Worm (Caenorhabditis elegans) whole organism, L3 larva: Measurements from ENCODE around the gene catp-5.

Source experiments
- R02D3.7 ChIP-seq: fragments of 150-350 bp; optimal IDR thresholded peaks from 2 replicates; lab custom pipeline; 2014; ENCODE audit warnings: missing biosample characterization, missing genetic modification characterization
- ZK546.5 ChIP-seq: sonication (generic microtip); optimal IDR thresholded peaks from 2 replicates; lab custom pipeline; 2017; ENCODE audit warnings: missing biosample characterization, missing genetic modification characterization
- aly-2 ChIP-seq: fragments of 150-350 bp; optimal IDR thresholded peaks from 2 replicates; lab custom pipeline; 2014; ENCODE audit warnings: missing biosample characterization, missing genetic modification characterization
- ceh-28 ChIP-seq: fragments of 150-350 bp; optimal IDR thresholded peaks from 2 replicates; lab custom pipeline; 2014; ENCODE audit warnings: missing biosample characterization, missing genetic modification reagents, missing genetic modification characterization
- daf-12 ChIP-seq: fragments of 150-350 bp; optimal IDR thresholded peaks from 2 replicates; lab custom pipeline; 2014; ENCODE audit warnings: missing biosample characterization, missing genetic modification reagents, missing genetic modification characterization
- egl-27 ChIP-seq: sonication (generic microtip); optimal IDR thresholded peaks from 4 replicates; lab custom pipeline; 2017; ENCODE audit warnings: missing biosample characterization, missing genetic modification reagents, missing genetic modification characterization
- egl-5 ChIP-seq: fragments of 150-350 bp; optimal IDR thresholded peaks from 2 replicates; lab custom pipeline; 2017; ENCODE audit warnings: missing biosample characterization, missing genetic modification reagents, missing genetic modification characterization, inconsistent platforms
- elt-2 ChIP-seq: sonication (generic microtip); optimal IDR thresholded peaks from 2 replicates; lab custom pipeline; 2016; ENCODE audit warnings: missing genetic modification reagents, mild to moderate bottlenecking, missing genetic modification characterization, missing compliant biosample characterization
- eor-1 ChIP-seq, 2 experiments: fragments of 150-350 bp; optimal IDR thresholded peaks; 2 replicates each; lab custom pipeline; 2014 to 2018; ENCODE audit warnings: missing biosample characterization in 2 of 2, missing genetic modification characterization in 2 of 2
- fkh-10 ChIP-seq: sonication (generic microtip); optimal IDR thresholded peaks from 2 replicates; lab custom pipeline; 2017; ENCODE audit warnings: missing biosample characterization, missing genetic modification reagents, missing genetic modification characterization
- fkh-2 ChIP-seq: fragments of 150-350 bp; optimal IDR thresholded peaks from 2 replicates; lab custom pipeline; 2014; ENCODE audit warnings: missing biosample characterization, missing genetic modification reagents, missing genetic modification characterization
- fos-1 ChIP-seq: fragments of 150-350 bp; optimal IDR thresholded peaks from 2 replicates; lab custom pipeline; 2014; ENCODE audit warnings: missing biosample characterization, missing genetic modification characterization
- hmg-11 ChIP-seq: sonication (generic microtip); optimal IDR thresholded peaks from 2 replicates; lab custom pipeline; 2016; ENCODE audit warnings: missing genetic modification characterization, missing compliant biosample characterization
- jun-1 ChIP-seq: fragments of 150-350 bp; optimal IDR thresholded peaks from 2 replicates; lab custom pipeline; 2014; ENCODE audit warnings: missing biosample characterization, missing genetic modification reagents, missing genetic modification characterization
- lin-15B ChIP-seq: fragments of 150-350 bp; optimal IDR thresholded peaks from 2 replicates; lab custom pipeline; 2014; ENCODE audit warnings: missing biosample characterization, missing genetic modification characterization
- lin-39 ChIP-seq: fragments of 150-350 bp; optimal IDR thresholded peaks from 2 replicates; lab custom pipeline; 2018; ENCODE audit warnings: missing biosample characterization, missing genetic modification reagents, missing genetic modification characterization
- lsy-12 ChIP-seq: sonication (generic microtip); optimal IDR thresholded peaks from 2 replicates; lab custom pipeline; 2016; ENCODE audit warnings: mild to moderate bottlenecking, missing genetic modification characterization, missing compliant biosample characterization
- mdl-1 ChIP-seq: fragments of 150-350 bp; optimal IDR thresholded peaks from 2 replicates; lab custom pipeline; 2014; ENCODE audit warnings: missing biosample characterization, missing genetic modification characterization
- mml-1 ChIP-seq: fragments of 150-350 bp; sonication (generic microtip); optimal IDR thresholded peaks from 3 replicates; lab custom pipeline; 2014; ENCODE audit warnings: missing biosample characterization, missing genetic modification characterization
- nfya-1 ChIP-seq: sonication (generic microtip); optimal IDR thresholded peaks from 2 replicates; lab custom pipeline; 2017; ENCODE audit warnings: missing genetic modification characterization, mild to moderate bottlenecking, missing compliant biosample characterization, antibody characterized with exemption, moderate library complexity; ENCODE audit not compliant: insufficient read depth
- nhr-11 ChIP-seq: fragments of 150-350 bp; optimal IDR thresholded peaks from 2 replicates; lab custom pipeline; 2014; ENCODE audit warnings: missing biosample characterization, missing genetic modification characterization
- nhr-12 ChIP-seq: fragments of 150-350 bp; optimal IDR thresholded peaks from 2 replicates; lab custom pipeline; 2014; ENCODE audit warnings: missing biosample characterization, missing genetic modification characterization
- nhr-23 ChIP-seq: fragments of 150-350 bp; optimal IDR thresholded peaks from 2 replicates; lab custom pipeline; 2014; ENCODE audit warnings: missing biosample characterization, missing genetic modification reagents, missing genetic modification characterization
- nhr-25 ChIP-seq: sonication (generic microtip); optimal IDR thresholded peaks from 2 replicates; lab custom pipeline; 2017; ENCODE audit warnings: missing biosample characterization, missing genetic modification characterization
- nhr-28 ChIP-seq: fragments of 150-350 bp; optimal IDR thresholded peaks from 2 replicates; lab custom pipeline; 2014; ENCODE audit warnings: missing biosample characterization, missing genetic modification characterization
- nhr-43 ChIP-seq: sonication (generic microtip); optimal IDR thresholded peaks from 2 replicates; lab custom pipeline; 2016; ENCODE audit warnings: mild to moderate bottlenecking, missing genetic modification characterization, missing compliant biosample characterization; ENCODE audit not compliant: poor library complexity, severe bottlenecking
- nhr-67 ChIP-seq: fragments of 150-350 bp; optimal IDR thresholded peaks from 2 replicates; lab custom pipeline; 2014; ENCODE audit warnings: missing biosample characterization, missing genetic modification characterization
- nhr-76 ChIP-seq: fragments of 150-350 bp; sonication (generic microtip); optimal IDR thresholded peaks from 5 replicates; lab custom pipeline; 2014; ENCODE audit warnings: missing biosample characterization, missing genetic modification characterization
- nhr-77 ChIP-seq: fragments of 150-350 bp; optimal IDR thresholded peaks from 2 replicates; lab custom pipeline; 2014; ENCODE audit warnings: missing biosample characterization, missing genetic modification characterization
- pha-4 ChIP-seq: fragments of 150-350 bp; optimal IDR thresholded peaks from 2 replicates; lab custom pipeline; 2014; ENCODE audit warnings: missing biosample characterization, missing genetic modification reagents, missing genetic modification characterization
- pqm-1 ChIP-seq: fragments of 150-350 bp; optimal IDR thresholded peaks from 2 replicates; lab custom pipeline; 2017; ENCODE audit warnings: missing biosample characterization, missing genetic modification characterization, inconsistent platforms
- sea-2 ChIP-seq: fragments of 150-350 bp; sonication (generic microtip); optimal IDR thresholded peaks from 4 replicates; lab custom pipeline; 2014; ENCODE audit warnings: missing biosample characterization, missing genetic modification reagents, missing genetic modification characterization
- skn-1 ChIP-seq: fragments of 150-350 bp; optimal IDR thresholded peaks from 2 replicates; lab custom pipeline; 2014; ENCODE audit warnings: missing biosample characterization, missing genetic modification characterization
- tbx-2 ChIP-seq: sonication (generic microtip); optimal IDR thresholded peaks from 2 replicates; lab custom pipeline; 2016; ENCODE audit warnings: mild to moderate bottlenecking, missing genetic modification characterization, missing compliant biosample characterization
- ztf-4 ChIP-seq: fragments of 150-350 bp; optimal IDR thresholded peaks from 2 replicates; lab custom pipeline; 2014; ENCODE audit warnings: missing biosample characterization, missing genetic modification characterization

Gene catp-5

DNA sequence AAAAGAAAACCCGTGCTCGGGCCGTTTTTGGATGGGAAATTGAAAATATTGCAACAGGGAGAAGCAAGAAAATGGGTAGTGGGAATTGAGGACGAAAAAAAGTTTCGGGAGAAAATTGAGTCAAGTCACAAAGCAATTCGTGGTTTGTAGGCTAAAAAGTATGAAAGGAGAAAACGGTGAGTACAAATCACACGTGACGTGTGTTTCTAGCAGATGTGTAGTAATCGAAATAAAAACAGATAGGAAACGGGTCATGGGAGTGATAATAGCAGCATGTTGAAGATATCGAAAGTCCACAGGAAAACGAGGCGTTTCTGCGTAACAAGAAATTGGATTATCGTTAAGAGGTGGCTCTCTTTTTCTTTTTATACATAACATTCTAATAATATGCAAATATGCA, 8.7 kb downstream of the catp-5 start:
- peak; percentile 50 for TF ChIP-seq nhr-43 (tag; lab: Kevin White, UChicago)
- TF ChIP-seq nhr-11: peak; percentile 77
- TF ChIP-seq mml-1 (tag; lab: Kevin White, UChicago): no peak
- no peak for TF ChIP-seq daf-12 (tag; lab: Kevin White, UChicago)
- no peak for TF ChIP-seq pqm-1 (tag; lab: Kevin White, UChicago)
- peak; percentile 31 for TF ChIP-seq fkh-10
- TF ChIP-seq elt-2 (tag; lab: Kevin White, UChicago): peak; percentile 30
- TF ChIP-seq nfya-1 (tag; lab: Kevin White, UChicago): peak; percentile 12
- TF ChIP-seq, all 47 proteins: peak for 5

DNA sequence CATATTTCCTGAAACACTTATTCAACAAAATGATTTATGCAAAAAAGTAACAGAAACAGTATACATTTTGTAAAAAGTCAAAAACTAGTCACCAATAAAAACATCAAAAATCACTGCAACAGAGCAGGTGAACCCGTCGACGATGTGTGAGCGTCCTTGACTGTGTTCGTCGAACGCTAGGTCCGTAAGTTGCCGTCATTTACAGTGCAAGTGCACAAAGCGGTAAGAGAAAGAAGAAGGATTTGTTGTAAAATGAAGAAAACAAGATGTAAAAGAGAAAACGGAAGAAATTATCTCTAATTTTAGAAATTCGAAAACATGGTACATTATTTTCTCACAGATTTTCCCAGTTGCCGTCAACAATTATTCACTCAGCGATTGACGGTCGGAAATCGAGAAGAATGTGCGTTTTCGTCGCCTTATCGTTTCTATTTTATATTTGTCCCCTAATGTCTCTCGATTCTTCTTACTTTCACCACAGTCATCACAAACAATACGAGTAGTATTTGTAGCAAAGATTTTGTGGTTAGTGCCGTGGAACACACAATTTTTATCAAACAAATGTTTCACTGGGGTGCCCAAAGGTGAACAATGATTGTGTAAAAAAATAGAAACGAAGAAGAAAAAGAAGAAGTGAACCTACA, 9.3 kb downstream of the catp-5 start:
- TF ChIP-seq ZK546.5: no peak
- TF ChIP-seq nhr-43 (tag; lab: Kevin White, UChicago): peak; percentile 52
- peak; percentile 11 for TF ChIP-seq jun-1 (tag; lab: Kevin White, UChicago)
- no peak for TF ChIP-seq lsy-12 (tag; lab: Kevin White, UChicago)
- TF ChIP-seq hmg-11 (tag; lab: Kevin White, UChicago): peak; percentile 7
- peak; percentile 63 for TF ChIP-seq pqm-1 (tag; lab: Kevin White, UChicago)
- TF ChIP-seq skn-1 (tag; lab: Kevin White, UChicago): no peak
- peak; percentile 47 for TF ChIP-seq pha-4 (tag; lab: Kevin White, UChicago)
- peak; percentile 73 for TF ChIP-seq nhr-25
- peak; percentile 82 for TF ChIP-seq elt-2 (tag; lab: Kevin White, UChicago)

DNA sequence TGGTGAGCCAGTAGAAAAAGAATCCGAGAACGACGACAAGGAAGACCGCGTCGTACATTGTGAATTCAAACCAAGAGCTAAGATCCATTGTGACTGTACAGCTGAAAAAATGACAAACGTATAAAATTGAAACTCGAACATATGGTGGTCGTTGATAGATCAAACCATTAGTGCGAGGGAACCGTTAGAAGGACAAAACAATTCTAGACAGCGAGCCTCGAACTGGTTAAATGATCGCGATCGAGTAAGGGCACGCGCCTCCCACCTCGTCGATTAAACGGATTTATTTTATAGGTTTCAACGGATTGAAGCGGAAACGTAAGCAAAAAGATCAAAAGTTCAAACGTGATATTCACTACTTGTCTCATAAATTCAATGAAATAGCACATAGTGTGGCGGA, 10.2 kb downstream of the catp-5 start, which contains the start of gene vem-1:
Gene vem-1 (minus strand): TSS at position 101 of the 400 bp plus-strand sequence.
- TF ChIP-seq tbx-2 (tag; lab: Kevin White, UChicago) (no peak), eor-1 (tag; optimal IDR thresholded peaks at IDR 0.05; lab: Kevin White, UChicago) (no peak), nhr-76 (tag; lab: Kevin White, UChicago) (no peak), ztf-4 (tag; lab: Kevin White, UChicago) (no peak), sea-2 (GFP tag; lab: Kevin White, UChicago) (no peak), nhr-77 (no peak), lin-39 (tag; lab: Kevin White, UChicago) (no peak), R02D3.7 (tag; lab: Kevin White, UChicago) (no peak), pqm-1 (tag; lab: Kevin White, UChicago) (no peak), elt-2 (tag; lab: Kevin White, UChicago) (no peak), aly-2 (tag; lab: Kevin White, UChicago) (no peak), mdl-1 (tag; lab: Kevin White, UChicago) (no peak), fkh-10 (no peak), fkh-2 (tag; lab: Kevin White, UChicago) (no peak), fos-1 (tag; lab: Kevin White, UChicago) (no peak), nhr-67 (tag; lab: Kevin White, UChicago) (no peak), nhr-23 (tag; lab: Kevin White, UChicago) (no peak), egl-27 (tag; lab: Kevin White, UChicago) (no peak), skn-1 (tag; lab: Kevin White, UChicago) (no peak), nhr-28 (tag; lab: Kevin White, UChicago) (no peak)

DNA sequence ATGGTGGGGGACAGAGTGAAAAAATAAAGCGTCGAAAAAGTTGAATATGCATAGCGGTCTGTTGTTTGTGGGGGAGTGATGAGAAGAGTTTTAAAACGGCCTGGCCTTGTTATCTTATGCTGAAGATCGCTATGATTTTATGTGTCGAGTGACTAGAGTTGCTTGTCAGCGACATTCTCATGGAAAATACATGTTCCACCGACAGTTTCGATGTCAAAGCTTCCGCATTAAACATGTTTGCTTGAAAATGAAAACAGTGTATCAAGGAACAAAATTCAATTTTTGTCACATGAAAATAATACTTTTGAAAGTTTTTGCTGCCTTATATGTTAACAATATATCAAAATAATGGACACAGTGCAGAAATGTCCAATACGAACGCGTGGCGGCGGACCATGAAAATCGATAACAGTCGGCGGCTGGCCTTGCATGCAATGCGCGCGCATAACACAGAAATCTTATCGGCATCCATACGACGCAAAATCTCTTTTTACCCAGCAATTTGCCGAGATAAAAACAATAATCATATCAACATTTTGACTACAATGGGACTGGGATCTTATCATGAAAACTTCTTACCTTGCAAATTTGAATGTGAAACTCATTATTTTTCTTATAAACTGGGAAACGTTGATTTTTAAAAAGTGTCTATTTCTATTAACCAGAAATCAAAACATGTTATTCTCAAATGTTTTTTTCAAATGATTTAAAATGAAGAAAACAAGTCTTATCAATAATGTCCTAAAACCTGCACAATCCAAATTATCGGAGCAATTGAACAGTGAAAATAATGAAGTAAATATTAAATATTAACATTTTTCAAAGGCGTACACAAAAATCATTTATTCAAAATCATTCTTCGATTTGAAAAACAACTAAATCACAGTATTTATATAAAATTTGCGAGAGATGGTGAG, 11.7 kb downstream of the catp-5 start:
- TF ChIP-seq nhr-12 (no peak), ceh-28 (peak; percentile 63), R02D3.7 (tag; lab: Kevin White, UChicago) (no peak), fos-1 (tag; lab: Kevin White, UChicago) (peak; percentile 3), egl-5 (tag; lab: Kevin White, UChicago) (no peak), lin-15B (tag; lab: Kevin White, UChicago) (no peak)
